Fruit fly (Drosophila melanogaster): Measurements from ENCODE around the gene CG32708.

CG32708 gene

dm6 chrX:9119671-9120364 lies 34.1 kb downstream of the CG32708 start:
- TF ChIP-seq pdm3 (GFP tag; optimal IDR thresholded peaks at IDR 0.05), result no peak
- TF ChIP-seq CG32006 (GFP tag; optimal IDR thresholded peaks at IDR 0.05), result peak; percentile 32
- no peak for TF ChIP-seq lz (GFP tag; optimal IDR thresholded peaks at IDR 0.05)
- no peak for TF ChIP-seq CG31627 (GFP tag; optimal IDR thresholded peaks at IDR 0.05)
- TF ChIP-seq fd59A (GFP tag; optimal IDR thresholded peaks at IDR 0.05), result no peak
- TF ChIP-seq Ets96B (tag; optimal IDR thresholded peaks at IDR 0.05), result no peak
- TF ChIP-seq Eip75B (GFP tag; optimal IDR thresholded peaks at IDR 0.05), result no peak
- no peak for TF ChIP-seq net (GFP tag; optimal IDR thresholded peaks at IDR 0.05)
- no peak for TF ChIP-seq CG16779 (tag; optimal IDR thresholded peaks at IDR 0.05)
- TF ChIP-seq CG6163 (GFP tag; IDR thresholded peaks at IDR 0.05), result 0 out of 3 replicates have a peak, but pooled peaks have one; percentile 25
- TF ChIP-seq esn (GFP tag; optimal IDR thresholded peaks at IDR 0.05), result no peak
- no peak for TF ChIP-seq CG6854 (GFP tag; optimal IDR thresholded peaks at IDR 0.05)
- peak; percentile 2 for TF ChIP-seq CG3919 (GFP tag; optimal IDR thresholded peaks at IDR 0.05)
- TF ChIP-seq svp (GFP tag), result peak; percentile 53
- no peak for TF ChIP-seq acj6 (GFP tag; optimal IDR thresholded peaks at IDR 0.05)
- no peak for TF ChIP-seq Sox102F (GFP tag; optimal IDR thresholded peaks at IDR 0.05)
- TF ChIP-seq vri (GFP tag; optimal IDR thresholded peaks at IDR 0.05), result no peak
- TF ChIP-seq Eip78C (GFP tag), result peak; percentile 49
- TF ChIP-seq CG7368 (GFP tag; optimal IDR thresholded peaks at IDR 0.05), result no peak
- TF ChIP-seq CG8632 (GFP tag; optimal IDR thresholded peaks at IDR 0.05), result no peak

DNA sequence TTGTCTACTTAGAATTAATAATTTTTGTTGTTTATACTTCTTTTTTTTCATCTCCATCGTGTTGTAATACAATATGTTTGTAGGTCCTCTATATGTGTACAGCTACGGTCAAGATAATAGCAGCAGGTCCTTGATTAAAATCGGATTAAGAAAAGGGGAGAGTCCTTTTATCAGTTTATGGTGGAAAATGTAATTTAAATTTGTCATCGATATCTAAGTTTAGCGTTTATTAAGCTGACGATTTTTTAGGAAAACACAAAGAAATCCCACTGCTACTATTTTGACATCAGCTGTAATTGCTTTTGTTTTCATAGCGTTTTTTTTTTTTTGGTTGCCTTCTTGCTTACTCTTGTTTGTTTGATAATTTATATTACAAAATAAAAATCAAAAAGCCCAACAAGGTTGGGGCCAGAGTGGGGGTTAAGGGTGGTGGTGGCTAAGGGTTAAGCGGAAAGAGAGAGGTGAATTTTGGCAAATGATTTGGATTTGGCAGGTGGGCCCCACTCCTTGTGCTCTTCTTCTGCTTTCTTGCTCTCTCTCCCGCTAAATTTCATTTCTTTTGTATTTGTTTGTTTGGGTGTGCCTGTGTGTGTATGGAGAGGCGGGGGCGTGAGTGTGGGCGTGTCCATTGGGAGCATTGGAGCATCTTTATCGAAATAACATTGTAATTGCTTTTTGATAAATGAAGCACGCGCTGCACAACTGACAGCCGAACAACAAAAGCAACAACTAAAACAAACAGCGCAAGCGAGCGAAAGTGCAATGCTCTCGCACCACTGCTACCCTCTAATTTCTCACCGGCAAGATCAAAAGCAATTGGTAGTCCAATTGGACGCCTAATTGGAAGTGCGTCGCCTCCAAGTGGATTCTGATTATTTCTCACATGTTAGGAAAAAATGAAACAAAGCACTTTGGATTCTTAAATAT lies 35.4 kb downstream of the CG32708 start:
- no peak for TF ChIP-seq fd59A (GFP tag; optimal IDR thresholded peaks at IDR 0.05)
- no peak for TF ChIP-seq CG11902 (GFP tag; optimal IDR thresholded peaks at IDR 0.05)
- TF ChIP-seq achi (GFP tag; optimal IDR thresholded peaks at IDR 0.05), result peak; percentile 1
- peak; percentile 46 for TF ChIP-seq Hr4 (GFP tag; optimal IDR thresholded peaks at IDR 0.05)
- TF ChIP-seq CG8632 (GFP tag; optimal IDR thresholded peaks at IDR 0.05), result no peak
- TF ChIP-seq CG3032 (tag; optimal IDR thresholded peaks at IDR 0.05), result no peak
- TF ChIP-seq Eip75B (GFP tag; optimal IDR thresholded peaks at IDR 0.05), result peak; percentile 34
- TF ChIP-seq Lpt (GFP tag; optimal IDR thresholded peaks at IDR 0.05), result no peak
- peak; percentile 42 for TF ChIP-seq Ets96B (tag; optimal IDR thresholded peaks at IDR 0.05)
- TF ChIP-seq dac (GFP tag; optimal IDR thresholded peaks at IDR 0.05), result no peak
- TF ChIP-seq CG15336 (GFP tag; IDR thresholded peaks at IDR 0.05), result peak; percentile 60
- TF ChIP-seq CG4318 (GFP tag; optimal IDR thresholded peaks at IDR 0.05), result no peak
- no peak for TF ChIP-seq Eip93F (GFP tag; optimal IDR thresholded peaks at IDR 0.05)
- TF ChIP-seq CG3919 (GFP tag; optimal IDR thresholded peaks at IDR 0.05), result peak; percentile 28
- TF ChIP-seq CG8119 (GFP tag; IDR thresholded peaks at IDR 0.05), result peak; percentile 30; the same call in 1 of the 3 replicates
- TF ChIP-seq Eip78C (GFP tag), result peak; percentile 83
- TF ChIP-seq salr (GFP tag; optimal IDR thresholded peaks at IDR 0.05), result no peak
- peak; percentile 31 for TF ChIP-seq CG10631 (GFP tag; optimal IDR thresholded peaks at IDR 0.05)
- peak; percentile 27 for TF ChIP-seq CG32006 (GFP tag; optimal IDR thresholded peaks at IDR 0.05)
- TF ChIP-seq pdm3 (GFP tag; optimal IDR thresholded peaks at IDR 0.05), result peak; percentile 34
- TF ChIP-seq CG6276 (GFP tag; optimal IDR thresholded peaks at IDR 0.05), result peak; percentile 23
- TF ChIP-seq CG16779 (tag; optimal IDR thresholded peaks at IDR 0.05), result no peak
- TF ChIP-seq eg (GFP tag; IDR thresholded peaks at IDR 0.05), result peak; percentile 50; the same call in 1 of the 3 replicates
- peak; percentile 45 for TF ChIP-seq Hr39 (GFP tag; optimal IDR thresholded peaks at IDR 0.05)
- TF ChIP-seq Met (GFP tag; optimal IDR thresholded peaks at IDR 0.05), result peak; percentile 62
- peak; percentile 35 for TF ChIP-seq lz (GFP tag; optimal IDR thresholded peaks at IDR 0.05)
- no peak for TF ChIP-seq CG8319 (GFP tag; optimal IDR thresholded peaks at IDR 0.05)
- peak; percentile 18 for TF ChIP-seq acj6 (GFP tag; optimal IDR thresholded peaks at IDR 0.05)
- TF ChIP-seq CG9139 (GFP tag; optimal IDR thresholded peaks at IDR 0.05), result no peak
- TF ChIP-seq CG1621 (tag; optimal IDR thresholded peaks at IDR 0.05), result no peak
- TF ChIP-seq CG11294 (GFP tag; IDR thresholded peaks at IDR 0.05), result no peak
- TF ChIP-seq CG6163 (GFP tag; IDR thresholded peaks at IDR 0.05), result peak; percentile 28; the same call in 1 of the 3 replicates
- no peak for TF ChIP-seq CG11762 (GFP tag; optimal IDR thresholded peaks at IDR 0.05; ENCODE audit: insufficient read depth)
- no peak for TF ChIP-seq Blimp-1 (GFP tag; optimal IDR thresholded peaks at IDR 0.05)
- TF ChIP-seq spab (GFP tag; optimal IDR thresholded peaks at IDR 0.05), result peak; percentile 18
- TF ChIP-seq Gug (GFP tag; IDR thresholded peaks at IDR 0.05), result no peak
- TF ChIP-seq CG6808 (GFP tag; optimal IDR thresholded peaks at IDR 0.05), result peak; percentile 9
- no peak for TF ChIP-seq CG7368 (GFP tag; optimal IDR thresholded peaks at IDR 0.05)
- peak; percentile 33 for TF ChIP-seq vri (GFP tag; optimal IDR thresholded peaks at IDR 0.05)

Measured in whole organism, prepupa.